Worm (Caenorhabditis elegans) whole organism, early embryonic: ENCODE measurements around the gene F35H10.5.

Experiments used
- F13C5.2 ChIP-seq: sonication (generic microtip); optimal IDR thresholded peaks from 2 replicates; lab custom pipeline; 2017; ENCODE audit warnings: mild to moderate bottlenecking, missing genetic modification characterization, inconsistent platforms, missing compliant biosample characterization
- aly-1 ChIP-seq: sonication (generic microtip); optimal IDR thresholded peaks from 2 replicates; lab custom pipeline; 2016; ENCODE audit warnings: missing genetic modification characterization, missing compliant biosample characterization
- ama-1 ChIP-seq: fragments of 150-350 bp; optimal IDR thresholded peaks from 2 replicates; lab custom pipeline; 2014
- ceh-13 ChIP-seq: fragments of 200-800 bp; sonication (Bioruptor generic); optimal IDR thresholded peaks from 2 replicates; lab custom pipeline; 2018; ENCODE audit warnings: mild to moderate bottlenecking, missing genetic modification characterization, missing compliant biosample characterization
- ceh-36 ChIP-seq: sonication (generic microtip); optimal IDR thresholded peaks from 2 replicates; lab custom pipeline; 2016; ENCODE audit warnings: missing genetic modification characterization, inconsistent platforms, missing compliant biosample characterization
- ets-7 ChIP-seq: sonication (generic microtip); optimal IDR thresholded peaks from 2 replicates; lab custom pipeline; 2016; ENCODE audit warnings: missing genotype, missing genetic modification characterization, missing compliant biosample characterization
- flt-1 ChIP-seq: fragments of 200-800 bp; sonication (Bioruptor generic); IDR thresholded peaks from 2 replicates; pipeline ENCODE4 v1.3.6; 2022; ENCODE audit warnings: missing genetic modification characterization, missing compliant biosample characterization
- hmg-4 ChIP-seq: fragments of 200-800 bp; sonication (Bioruptor generic); optimal IDR thresholded peaks from 2 replicates; lab custom pipeline; 2018; ENCODE audit warnings: mild to moderate bottlenecking, missing genetic modification characterization, missing compliant biosample characterization
- hnd-1 ChIP-seq: sonication (generic microtip); optimal IDR thresholded peaks from 2 replicates; lab custom pipeline; 2016; ENCODE audit warnings: missing genetic modification characterization, missing compliant biosample characterization
- pes-1 ChIP-seq: fragments of 200-800 bp; sonication (Bioruptor generic); IDR thresholded peaks from 2 replicates; pipeline ENCODE4 v1.3.6; 2022; ENCODE audit warnings: missing genetic modification reagents, missing genetic modification characterization, missing compliant biosample characterization
- scrt-1 ChIP-seq: fragments of 200-800 bp; sonication (Bioruptor generic); IDR thresholded peaks from 2 replicates; pipeline ENCODE4 v1.3.6; 2022; ENCODE audit warnings: missing genetic modification characterization, missing compliant biosample characterization
- sea-1 ChIP-seq: fragments of 200-800 bp; sonication (Bioruptor generic); conservative IDR thresholded peaks from 2 replicates; pipeline ENCODE4 v1.3.6; 2022; ENCODE audit warnings: missing genetic modification characterization, missing compliant biosample characterization
- tbx-37 ChIP-seq: fragments of 200-800 bp; sonication (Bioruptor generic); conservative IDR thresholded peaks from 2 replicates; pipeline ENCODE4 v1.3.6; 2022; ENCODE audit warnings: missing genetic modification reagents, missing genetic modification characterization, missing compliant biosample characterization
- tra-4 ChIP-seq: sonication (generic microtip); optimal IDR thresholded peaks from 2 replicates; lab custom pipeline; 2017; ENCODE audit warnings: missing genetic modification characterization, missing compliant biosample characterization

DNA sequence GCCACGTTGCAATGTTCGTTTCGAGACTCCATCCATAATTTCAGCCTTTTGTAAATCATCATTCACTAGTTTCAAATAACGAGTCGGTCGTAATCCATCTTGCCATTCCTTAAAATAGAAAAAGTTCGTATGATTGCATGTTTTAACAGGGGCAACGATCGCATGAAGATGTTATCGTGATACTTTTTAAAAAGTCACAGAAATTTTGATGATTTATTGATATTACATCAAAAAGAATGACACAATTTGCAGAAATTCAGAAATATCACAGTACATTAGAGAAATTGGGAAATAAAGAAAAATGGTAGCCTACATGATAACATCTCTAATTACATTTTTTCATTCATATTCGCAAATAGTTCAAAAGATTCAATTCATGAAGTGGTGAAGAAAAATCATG is 27.2 kb upstream of the F35H10.5 start:
- TF ChIP-seq ama-1 (lab: Kevin White, UChicago) (no peak), pes-1 (GFP tag; lab: Robert Waterston, UW) (no peak), hmg-4 (GFP tag; lab: Kevin White, UChicago) (no peak), ceh-13 (no peak), F13C5.2 (tag; lab: Kevin White, UChicago) (no peak), flt-1 (GFP tag; lab: Robert Waterston, UW) (no peak), tbx-37 (no peak), sea-1 (GFP tag; lab: Robert Waterston, UW) (no peak), scrt-1 (GFP tag; lab: Robert Waterston, UW) (no peak), ets-7 (no peak), ceh-36 (no peak), hnd-1 (tag; lab: Kevin White, UChicago) (no peak), aly-1 (tag; lab: Kevin White, UChicago) (no peak), tra-4 (no peak)
